Worm (Caenorhabditis elegans): Measurements from ENCODE around the gene B0336.13.

DNA sequence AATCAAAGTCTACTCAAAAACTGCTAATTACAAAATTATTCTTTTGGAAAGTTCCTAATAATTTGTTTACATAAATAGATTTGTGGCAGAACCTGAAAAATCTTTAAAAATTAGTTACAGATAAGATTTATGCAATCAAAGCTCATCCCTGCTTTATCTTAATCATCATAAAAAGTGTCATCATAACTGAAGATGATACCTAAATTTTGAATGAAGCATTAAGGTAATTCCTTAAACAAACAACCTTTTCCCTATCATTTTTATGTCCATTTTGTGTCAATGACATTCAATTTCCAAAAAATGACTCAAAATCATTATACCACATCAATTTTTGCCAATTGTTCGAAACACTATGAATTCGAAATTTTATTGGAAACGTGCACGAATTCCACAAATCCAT, 43.9 kb downstream of the B0336.13 start, which contains the start of gene B0244.6:
- no peak for TF ChIP-seq him-1 (tag; optimal IDR thresholded peaks at IDR 0.05)
- no peak for TF ChIP-seq W03F9.2 (tag; optimal IDR thresholded peaks at IDR 0.05)
- no peak for TF ChIP-seq dao-5 (tag; optimal IDR thresholded peaks at IDR 0.05)
